Worm (Caenorhabditis elegans): Measurements from ENCODE around the gene klp-6.

klp-6 gene

DNA sequence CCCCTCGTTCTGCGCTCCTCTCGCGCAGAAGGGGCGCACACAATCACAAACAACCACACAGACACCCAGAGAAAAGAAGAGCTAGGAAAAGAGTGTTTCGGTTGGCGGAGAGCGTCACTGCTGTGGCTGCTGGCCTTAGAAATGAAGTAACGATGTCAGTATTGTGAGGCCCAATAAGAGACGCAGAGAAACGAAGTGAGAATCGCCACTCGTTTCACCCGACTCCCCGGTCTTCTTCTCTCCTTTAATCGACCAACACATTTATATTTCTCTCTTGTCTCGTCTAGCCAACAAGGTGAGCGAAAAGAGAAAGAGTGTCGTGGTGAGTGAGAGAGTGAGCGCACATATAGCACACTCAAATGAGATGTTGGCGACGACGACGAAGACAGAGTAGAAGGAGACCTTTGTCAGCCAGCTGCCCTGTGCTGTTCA is 16.8 kb upstream of the klp-6 start (continued):
- TF ChIP-seq nhr-11 (tag; optimal IDR thresholded peaks at IDR 0.05): peak; percentile 37
- peak; percentile 77 for TF ChIP-seq zag-1 (tag; optimal IDR thresholded peaks at IDR 0.05)
- TF ChIP-seq snu-23 (GFP tag; optimal IDR thresholded peaks at IDR 0.05): peak; percentile 96
- peak; percentile 88 for TF ChIP-seq fos-1 (tag; optimal IDR thresholded peaks at IDR 0.05)
- TF ChIP-seq unc-62 (GFP tag; optimal IDR thresholded peaks at IDR 0.05): no peak
- peak; percentile 71 for TF ChIP-seq rnt-1 (tag; optimal IDR thresholded peaks at IDR 0.05)
- TF ChIP-seq irx-1 (tag; optimal IDR thresholded peaks at IDR 0.05): peak; percentile 59
- peak; percentile 13 for TF ChIP-seq F16B12.6 (tag; optimal IDR thresholded peaks at IDR 0.05)
- peak; percentile 86 for TF ChIP-seq aly-2 (tag; optimal IDR thresholded peaks at IDR 0.05)
- peak; percentile 75 for TF ChIP-seq snpc-4 (tag; optimal IDR thresholded peaks at IDR 0.05)
- peak; percentile 55; the same call in 1 of the 2 replicates for TF ChIP-seq ceh-88 (GFP tag; IDR thresholded peaks at IDR 0.05)
- no peak; the same call in 1 of the 2 replicates for TF ChIP-seq mab-9 (GFP tag; IDR thresholded peaks at IDR 0.05)
- no peak for TF ChIP-seq nhr-84 (tag; optimal IDR thresholded peaks at IDR 0.05)
- TF ChIP-seq jun-1 (tag; optimal IDR thresholded peaks at IDR 0.05): peak; percentile 85
- peak; percentile 89 for TF ChIP-seq swsn-7 (tag; optimal IDR thresholded peaks at IDR 0.05)
- TF ChIP-seq unc-86 (tag; optimal IDR thresholded peaks at IDR 0.05): peak; percentile 89
- no peak for TF ChIP-seq tlp-1 (tag; optimal IDR thresholded peaks at IDR 0.05)
- peak; percentile 88 for TF ChIP-seq nhr-47 (tag; optimal IDR thresholded peaks at IDR 0.05)
- TF ChIP-seq nhr-85 (tag): peak; percentile 84
- TF ChIP-seq aha-1 (tag; optimal IDR thresholded peaks at IDR 0.05): no peak
- TF ChIP-seq alr-1 (tag; optimal IDR thresholded peaks at IDR 0.05; ENCODE audit: borderline replicate concordance): no peak
- peak; percentile 75 for TF ChIP-seq egl-13 (tag; optimal IDR thresholded peaks at IDR 0.05)
- TF ChIP-seq nhr-28 (tag; optimal IDR thresholded peaks at IDR 0.05): no peak
- peak; percentile 73 for TF ChIP-seq mef-2 (tag; optimal IDR thresholded peaks at IDR 0.05)
- no peak for TF ChIP-seq zip-4 (GFP tag; optimal IDR thresholded peaks at IDR 0.05)
- no peak for TF ChIP-seq ets-5 (GFP tag; IDR thresholded peaks at IDR 0.05)
- no peak for TF ChIP-seq pqm-1 (tag; optimal IDR thresholded peaks at IDR 0.05)
- TF ChIP-seq ceh-8 (GFP tag; optimal IDR thresholded peaks at IDR 0.05): peak; percentile 57
- TF ChIP-seq xbp-1 (tag; optimal IDR thresholded peaks at IDR 0.05): peak; percentile 85
- TF ChIP-seq unc-130 (tag; optimal IDR thresholded peaks at IDR 0.05): peak; percentile 48
- peak; percentile 71 for TF ChIP-seq lir-3 (tag; optimal IDR thresholded peaks at IDR 0.05; ENCODE audit: poor library complexity)
- no peak for TF ChIP-seq ceh-90 (tag; optimal IDR thresholded peaks at IDR 0.05)
- peak; percentile 82 for TF ChIP-seq lin-13 (GFP tag; optimal IDR thresholded peaks at IDR 0.05)
- no peak for TF ChIP-seq hlh-4 (tag; optimal IDR thresholded peaks at IDR 0.05)
- peak; percentile 86 for TF ChIP-seq nhr-20 (tag; optimal IDR thresholded peaks at IDR 0.05)
- no peak for TF ChIP-seq hlh-17 (GFP tag; optimal IDR thresholded peaks at IDR 0.05; ENCODE audit: borderline replicate concordance)
- TF ChIP-seq tbx-2 (tag; optimal IDR thresholded peaks at IDR 0.05): peak; percentile 96
- TF ChIP-seq nhr-77 (tag; optimal IDR thresholded peaks at IDR 0.05): peak; percentile 92
- TF ChIP-seq elt-3 (tag; optimal IDR thresholded peaks at IDR 0.05): peak in 3 of 6 experiments; percentile 41 to 64 (median 54)
- peak; percentile 90 for TF ChIP-seq fkh-8 (tag; optimal IDR thresholded peaks at IDR 0.05)
- peak; percentile 32 for TF ChIP-seq sup-37 (GFP tag; optimal IDR thresholded peaks at IDR 0.05)
- no peak for TF ChIP-seq pag-3 (tag; optimal IDR thresholded peaks at IDR 0.05; ENCODE audit: borderline replicate concordance, insufficient read depth)
- TF ChIP-seq nhr-19 (GFP tag; conservative IDR thresholded peaks at IDR 0.05): peak; percentile 84
- peak; percentile 83 to 91 for TF ChIP-seq lsy-2 (tag; optimal IDR thresholded peaks at IDR 0.05)
- TF ChIP-seq hpl-2 (GFP tag; optimal IDR thresholded peaks at IDR 0.05): no peak
